Worm (Caenorhabditis elegans): ENCODE results near the gene mel-32.

Gene mel-32

DNA sequence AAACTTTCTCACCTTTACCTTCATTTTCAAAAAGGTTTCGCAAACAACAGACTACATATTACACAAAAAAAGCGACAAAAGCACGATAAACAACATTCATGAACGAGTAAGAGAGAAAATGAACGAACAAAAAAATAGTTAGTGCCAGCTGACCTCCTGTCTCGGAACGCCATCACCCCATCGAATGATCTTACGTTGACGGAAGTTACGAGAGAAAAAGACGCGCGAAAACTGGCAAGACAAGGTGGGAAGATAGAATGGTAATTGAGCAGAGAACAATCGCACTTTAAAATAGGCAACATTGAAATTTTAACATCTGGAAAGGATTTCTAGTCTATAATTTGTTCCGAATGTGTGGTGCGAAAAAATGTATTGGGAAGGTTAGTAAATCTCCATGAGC is 22.6 kb downstream of the mel-32 start:
- peak; percentile 2 for TF ChIP-seq ama-1 (optimal IDR thresholded peaks at IDR 0.05)
- no peak for TF ChIP-seq ama-1 (GFP tag; optimal IDR thresholded peaks at IDR 0.05)
- TF ChIP-seq let-526 (GFP tag; IDR thresholded peaks at IDR 0.05): no peak
- no peak for TF ChIP-seq nfya-1 (tag; optimal IDR thresholded peaks at IDR 0.05; ENCODE audit: borderline replicate concordance, insufficient read depth)
- TF ChIP-seq nhr-27 (tag; optimal IDR thresholded peaks at IDR 0.05): no peak
- TF ChIP-seq Y67H2A.10 (GFP tag; conservative IDR thresholded peaks at IDR 0.05): no peak
- no peak for TF ChIP-seq mel-28 (tag; optimal IDR thresholded peaks at IDR 0.05; ENCODE audit: borderline replicate concordance)
- TF ChIP-seq Y53F4B.3 (GFP tag; IDR thresholded peaks at IDR 0.05): no peak
- TF ChIP-seq somi-1 (GFP tag; optimal IDR thresholded peaks at IDR 0.05): peak; percentile 18
- TF ChIP-seq ccch-3 (GFP tag; optimal IDR thresholded peaks at IDR 0.05): no peak
- no peak for TF ChIP-seq fkh-3 (tag; optimal IDR thresholded peaks at IDR 0.05)
- TF ChIP-seq lin-26 (GFP tag; IDR thresholded peaks at IDR 0.05): 0 out of 2 replicates have a peak, but pooled peaks have one; percentile 25
- no peak for TF ChIP-seq F23B12.7 (tag; optimal IDR thresholded peaks at IDR 0.05; ENCODE audit: insufficient read depth)
- TF ChIP-seq Y79H2A.3 (GFP tag; conservative IDR thresholded peaks at IDR 0.05): no peak
- no peak for TF ChIP-seq ceh-100 (GFP tag; IDR thresholded peaks at IDR 0.05)
- TF ChIP-seq lin-35 (GFP tag; optimal IDR thresholded peaks at IDR 0.05): no peak

- TF ChIP-seq nhr-80 (tag; optimal IDR thresholded peaks at IDR 0.05) (peak; percentile 12), lin-26 (GFP tag; IDR thresholded peaks at IDR 0.05) (0 out of 2 replicates have a peak, but pooled peaks have one; percentile 23), hsf-1 (GFP tag; IDR thresholded peaks at IDR 0.05) (no peak), ztf-6 (GFP tag; IDR thresholded peaks at IDR 0.05) (no peak), mes-4 (tag; optimal IDR thresholded peaks at IDR 0.05) (no peak), aptf-2 (GFP tag; conservative IDR thresholded peaks at IDR 0.05) (no peak), ZK185.1 (tag; optimal IDR thresholded peaks at IDR 0.05; ENCODE audit: poor library complexity, severe bottlenecking) (no peak)
These were observed 23.3 kb downstream of the mel-32 start, which contains the start of gene atgl-1 for ce11 chrIII:6419409-6419944. Gene atgl-1 (minus strand): TSS chrIII:6419459.

DNA sequence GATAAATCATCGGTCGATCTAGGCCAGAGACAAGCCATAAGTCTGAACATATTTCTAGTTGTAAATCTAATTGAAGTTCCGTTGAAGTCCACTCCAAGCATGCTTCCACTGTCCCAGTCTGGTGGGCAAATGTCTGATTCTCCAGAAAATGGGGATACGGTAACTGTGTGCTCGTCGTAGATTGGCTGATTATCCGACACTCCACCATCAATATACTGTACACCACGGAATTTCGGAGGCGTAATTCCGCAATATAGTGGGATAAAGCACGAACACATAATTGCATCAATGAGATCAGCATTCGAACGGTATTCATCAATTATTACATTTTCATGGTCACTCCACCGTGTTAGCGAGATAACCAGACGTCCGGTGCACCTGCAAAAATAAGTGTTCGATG is 24.5 kb downstream of the mel-32 start:
- TF ChIP-seq B0336.3 (GFP tag; IDR thresholded peaks at IDR 0.05) (no peak), madf-3 (GFP tag; IDR thresholded peaks at IDR 0.05) (0 out of 2 replicates have a peak, but pooled peaks have one; percentile 18), ztf-26 (tag; optimal IDR thresholded peaks at IDR 0.05) (peak; percentile 41), lin-26 (GFP tag; IDR thresholded peaks at IDR 0.05) (no peak; the same call in 1 of the 2 replicates), ccch-3 (GFP tag; optimal IDR thresholded peaks at IDR 0.05) (no peak), cebp-2 (GFP tag; IDR thresholded peaks at IDR 0.05) (no peak), nfyb-1 (GFP tag; IDR thresholded peaks at IDR 0.05) (0 out of 2 replicates have a peak, but pooled peaks have one; percentile 6), hsf-1 (GFP tag; IDR thresholded peaks at IDR 0.05) (0 out of 2 replicates have a peak, but pooled peaks have one; percentile 35), F10E7.11 (tag; optimal IDR thresholded peaks at IDR 0.05) (no peak), rcor-1 (GFP tag; IDR thresholded peaks at IDR 0.05) (no peak), pbrm-1 (GFP tag; IDR thresholded peaks at IDR 0.05) (no peak)

DNA sequence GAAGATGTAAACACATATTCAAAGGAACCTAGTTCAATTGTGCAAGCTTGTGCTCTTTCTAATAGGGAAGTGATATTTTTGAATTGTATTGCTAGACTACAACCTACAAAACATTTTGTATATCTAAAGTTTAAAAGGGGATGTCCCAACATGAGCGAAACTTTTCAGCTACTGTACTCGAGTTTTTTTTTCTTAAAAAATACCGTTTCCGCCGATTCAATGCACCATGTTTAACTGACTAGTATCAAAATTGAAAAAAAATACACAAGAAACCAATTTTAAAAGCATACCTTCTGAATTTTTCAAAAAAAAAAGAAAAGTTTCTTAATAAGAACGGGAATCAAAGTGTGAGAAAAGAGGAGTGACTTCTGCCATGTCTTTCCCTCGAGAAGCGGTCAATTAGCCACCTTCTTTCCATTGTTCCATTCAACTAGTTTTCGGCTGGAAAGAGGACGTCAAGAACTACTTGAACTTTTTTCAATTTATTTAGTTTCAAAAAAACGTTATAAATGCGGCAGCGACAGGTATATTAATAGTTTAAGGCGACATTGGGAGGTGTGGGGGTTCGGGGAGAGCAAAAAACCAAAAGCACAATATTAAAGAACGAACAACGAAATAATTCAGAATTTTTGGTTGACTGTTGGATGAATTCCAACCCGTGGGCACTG is 27.4 kb downstream of the mel-32 start, which contains the start of gene nas-4:
Gene nas-4, minus strand, starts transcription at position 351 of the 668 bp plus-strand sequence.
- TF ChIP-seq tlf-1 (GFP tag; optimal IDR thresholded peaks at IDR 0.05) (peak; percentile 24), somi-1 (GFP tag; optimal IDR thresholded peaks at IDR 0.05) (no peak), Y67H2A.10 (GFP tag; conservative IDR thresholded peaks at IDR 0.05) (no peak), ekl-4 (GFP tag; IDR thresholded peaks at IDR 0.05) (0 out of 2 replicates have a peak, but pooled peaks have one; percentile 12), egl-18 (GFP tag; IDR thresholded peaks at IDR 0.05) (no peak), ztf-3 (GFP tag; optimal IDR thresholded peaks at IDR 0.05) (no peak), aptf-3 (GFP tag; IDR thresholded peaks at IDR 0.05) (no peak), bed-2 (GFP tag; IDR thresholded peaks at IDR 0.05) (no peak), hmg-1.2 (GFP tag; IDR thresholded peaks at IDR 0.05) (no peak; the same call in 1 of the 2 replicates), aptf-2 (GFP tag; conservative IDR thresholded peaks at IDR 0.05) (no peak), nfya-1 (tag; optimal IDR thresholded peaks at IDR 0.05; ENCODE audit: borderline replicate concordance, insufficient read depth) (no peak), ztf-18 (tag; optimal IDR thresholded peaks at IDR 0.05) (no peak), madf-8 (GFP tag; conservative IDR thresholded peaks at IDR 0.05) (no peak), rpc-1 (optimal IDR thresholded peaks at IDR 0.05) (no peak), rpc-1 (tag; optimal IDR thresholded peaks at IDR 0.05) (no peak), K12H6.12 (tag; optimal IDR thresholded peaks at IDR 0.05) (no peak), ccch-3 (GFP tag; optimal IDR thresholded peaks at IDR 0.05) (no peak), sea-2 (GFP tag; IDR thresholded peaks at IDR 0.05) (no peak)

Measured in whole organism, young adult.